Fruit fly (Drosophila melanogaster): Measurements from ENCODE around the gene Cmpk.

Gene Cmpk

dm6 chr3R:26017294-26017770 is 37.9 kb downstream of the Cmpk start (continued):
- TF ChIP-seq CG6791 (GFP tag; IDR thresholded peaks at IDR 0.05; ENCODE audit: partially characterized antibody) (no peak), HmgD (GFP tag; optimal IDR thresholded peaks at IDR 0.05) (no peak), CG6683 (GFP tag; optimal IDR thresholded peaks at IDR 0.05) (no peak), CG7357 (GFP tag; IDR thresholded peaks at IDR 0.05) (no peak), ems (GFP tag; optimal IDR thresholded peaks at IDR 0.05) (no peak), CG6813 (GFP tag; optimal IDR thresholded peaks at IDR 0.05) (no peak), CG16813 (GFP tag; IDR thresholded peaks at IDR 0.05; ENCODE audit: partially characterized antibody) (no peak), Camta (GFP tag; optimal IDR thresholded peaks at IDR 0.05) (no peak), C15 (GFP tag; IDR thresholded peaks at IDR 0.05) (no peak), Aef1 (GFP tag; IDR thresholded peaks at IDR 0.05) (no peak), Trl (optimal IDR thresholded peaks at IDR 0.05) (peak in 1 of 2 experiments; percentile 26), Trl (GFP tag; optimal IDR thresholded peaks at IDR 0.05) (no peak), BEAF-32 (GFP tag; optimal IDR thresholded peaks at IDR 0.05) (no peak), CG12942 (GFP tag; optimal IDR thresholded peaks at IDR 0.05) (no peak), CG1792 (GFP tag; optimal IDR thresholded peaks at IDR 0.05) (no peak), stc (GFP tag; IDR thresholded peaks at IDR 0.05) (no peak), tup (GFP tag; optimal IDR thresholded peaks at IDR 0.05) (no peak), al (GFP tag; IDR thresholded peaks at IDR 0.05) (no peak), CG3407 (GFP tag; optimal IDR thresholded peaks at IDR 0.05) (no peak), seq (GFP tag; IDR thresholded peaks at IDR 0.05) (no peak), corto (GFP tag; optimal IDR thresholded peaks at IDR 0.05) (no peak), eve (GFP tag; optimal IDR thresholded peaks at IDR 0.05) (no peak), tin (GFP tag; optimal IDR thresholded peaks at IDR 0.05) (no peak), CG9215 (GFP tag; IDR thresholded peaks at IDR 0.05) (no peak), Max (GFP tag; optimal IDR thresholded peaks at IDR 0.05) (no peak), Stat92E (GFP tag; optimal IDR thresholded peaks at IDR 0.05) (no peak), CG2202 (tag; optimal IDR thresholded peaks at IDR 0.05) (no peak), D (optimal IDR thresholded peaks at IDR 0.05) (no peak), D (GFP tag; optimal IDR thresholded peaks at IDR 0.05) (no peak), org-1 (GFP tag; optimal IDR thresholded peaks at IDR 0.05) (no peak), CG32532 (GFP tag; IDR thresholded peaks at IDR 0.05) (no peak), knrl (GFP tag; IDR thresholded peaks at IDR 0.05; ENCODE audit: partially characterized antibody) (no peak), CG31441 (GFP tag; IDR thresholded peaks at IDR 0.05) (no peak), vvl (GFP tag; IDR thresholded peaks at IDR 0.05) (no peak), CG8359 (GFP tag; optimal IDR thresholded peaks at IDR 0.05; ENCODE audit: borderline replicate concordance) (no peak), Xbp1 (GFP tag; optimal IDR thresholded peaks at IDR 0.05) (no peak), CG2678 (tag; optimal IDR thresholded peaks at IDR 0.05) (no peak), sd (tag; optimal IDR thresholded peaks at IDR 0.05) (peak; percentile 79), CG18011 (GFP tag; optimal IDR thresholded peaks at IDR 0.05) (no peak), CG8478 (optimal IDR thresholded peaks at IDR 0.05) (no peak), CG6254 (GFP tag; optimal IDR thresholded peaks at IDR 0.05) (no peak), hth (optimal IDR thresholded peaks at IDR 0.05) (no peak), CG7372 (GFP tag; IDR thresholded peaks at IDR 0.05) (peak; percentile 51; the same call in 1 of the 2 replicates), shn (GFP tag; optimal IDR thresholded peaks at IDR 0.05) (no peak), CG12769 (tag; optimal IDR thresholded peaks at IDR 0.05) (peak; percentile 58), ash1 (GFP tag; optimal IDR thresholded peaks at IDR 0.05) (no peak), ken (GFP tag; IDR thresholded peaks at IDR 0.05) (no peak), Fer3 (tag; optimal IDR thresholded peaks at IDR 0.05) (no peak), grn (GFP tag; optimal IDR thresholded peaks at IDR 0.05) (no peak), CG17359 (tag; optimal IDR thresholded peaks at IDR 0.05) (no peak)

Measured in whole organism, embryonic.